Fruit fly (Drosophila melanogaster) whole organism, prepupa: ENCODE data around the gene CG3961.

Experiments used
- Blimp-1 ChIP-seq: fragments of 200-800 bp; sonication (Bioruptor generic); optimal IDR thresholded peaks from 3 replicates; lab custom pipeline; 2017; ENCODE audit warnings: missing biosample characterization, missing genetic modification characterization, mild to moderate bottlenecking, moderate library complexity, missing genetic modification reagents
- CG10631 ChIP-seq: fragments of 200-800 bp; sonication (Bioruptor generic); optimal IDR thresholded peaks from 2 replicates; lab custom pipeline; 2016; ENCODE audit warnings: missing biosample characterization, missing genetic modification characterization
- CG10669 ChIP-seq: fragments of 200-800 bp; sonication (Bioruptor generic); optimal IDR thresholded peaks from 3 replicates; lab custom pipeline; 2018; ENCODE audit warnings: missing biosample characterization, mild to moderate bottlenecking, missing genetic modification characterization, moderate library complexity
- CG11762 ChIP-seq: fragments of 200-800 bp; sonication (Bioruptor generic); optimal IDR thresholded peaks from 3 replicates; lab custom pipeline; 2016; ENCODE audit warnings: missing biosample characterization, missing genetic modification characterization; ENCODE audit not compliant: insufficient read depth
- CG11902 ChIP-seq: fragments of 200-800 bp; sonication (Bioruptor generic); optimal IDR thresholded peaks from 3 replicates; lab custom pipeline; 2016; ENCODE audit warnings: missing biosample characterization, missing genetic modification characterization
- CG15336 ChIP-seq: fragments of 200-800 bp; sonication (Bioruptor generic); IDR thresholded peaks from 2 replicates; pipeline ENCODE4 v1.3.6; 2022; ENCODE audit warnings: missing biosample characterization, missing genetic modification characterization
- CG1621 ChIP-seq: fragments of 200-800 bp; sonication (Bioruptor generic); optimal IDR thresholded peaks from 3 replicates; lab custom pipeline; 2018; ENCODE audit warnings: missing biosample characterization, mild to moderate bottlenecking, missing genetic modification characterization
- CG16779 ChIP-seq: fragments of 200-800 bp; sonication (Bioruptor generic); optimal IDR thresholded peaks from 3 replicates; lab custom pipeline; 2017; ENCODE audit warnings: missing biosample characterization, mild to moderate bottlenecking, missing genetic modification characterization
- CG3032 ChIP-seq: fragments of 200-800 bp; optimal IDR thresholded peaks from 2 replicates; lab custom pipeline; 2019; ENCODE audit warnings: missing biosample characterization, mild to moderate bottlenecking, missing genetic modification characterization, moderate library complexity
- CG31627 ChIP-seq: fragments of 200-800 bp; sonication (Bioruptor generic); optimal IDR thresholded peaks from 3 replicates; lab custom pipeline; 2016; ENCODE audit warnings: missing biosample characterization, missing genetic modification characterization
- CG32006 ChIP-seq: fragments of 200-800 bp; sonication (Bioruptor generic); optimal IDR thresholded peaks from 3 replicates; lab custom pipeline; 2017; ENCODE audit warnings: missing biosample characterization, mild to moderate bottlenecking, missing genetic modification characterization
- CG4318 ChIP-seq: fragments of 200-800 bp; sonication (Bioruptor generic); optimal IDR thresholded peaks from 3 replicates; lab custom pipeline; 2017; ENCODE audit warnings: missing biosample characterization, mild to moderate bottlenecking, missing genetic modification characterization
- CG6163 ChIP-seq: fragments of 200-800 bp; sonication (Bioruptor generic); IDR thresholded peaks from 3 replicates; pipeline ENCODE4 v1.3.6; 2022; ENCODE audit warnings: missing biosample characterization, missing genetic modification characterization
- CG6276 ChIP-seq: fragments of 200-800 bp; sonication (Bioruptor generic); optimal IDR thresholded peaks from 2 replicates; lab custom pipeline; 2017; ENCODE audit warnings: missing biosample characterization, mild to moderate bottlenecking, missing genetic modification characterization
- CG6792 ChIP-seq: fragments of 200-800 bp; sonication (Bioruptor generic); optimal IDR thresholded peaks from 3 replicates; lab custom pipeline; 2016; ENCODE audit warnings: missing biosample characterization, missing genetic modification characterization
- CG6854 ChIP-seq: fragments of 200-800 bp; sonication (Bioruptor generic); optimal IDR thresholded peaks from 2 replicates; lab custom pipeline; 2017; ENCODE audit warnings: missing biosample characterization, mild to moderate bottlenecking, missing genetic modification characterization
- CG8119 ChIP-seq: fragments of 200-800 bp; sonication (Bioruptor generic); IDR thresholded peaks from 3 replicates; pipeline ENCODE4 v1.3.6; 2022; ENCODE audit warnings: missing biosample characterization, missing genetic modification characterization
- CG8319 ChIP-seq: fragments of 200-800 bp; sonication (Bioruptor generic); optimal IDR thresholded peaks from 3 replicates; lab custom pipeline; 2016; ENCODE audit warnings: missing biosample characterization, missing genetic modification characterization
- CG8632 ChIP-seq: fragments of 200-800 bp; sonication (Bioruptor generic); optimal IDR thresholded peaks from 3 replicates; lab custom pipeline; 2016; ENCODE audit warnings: missing biosample characterization, missing genetic modification characterization
- CG9139 ChIP-seq: fragments of 200-800 bp; sonication (Bioruptor generic); optimal IDR thresholded peaks from 3 replicates; lab custom pipeline; 2017; ENCODE audit warnings: missing biosample characterization, mild to moderate bottlenecking, missing genetic modification characterization
- Eip75B ChIP-seq: fragments of 200-800 bp; sonication (Bioruptor generic); optimal IDR thresholded peaks from 3 replicates; lab custom pipeline; 2016; ENCODE audit warnings: missing biosample characterization, missing genetic modification characterization
- Eip78C ChIP-seq: fragments of 200-800 bp; sonication (Bioruptor generic); peaks from one replicate; lab custom pipeline; 2016; ENCODE audit warnings: missing biosample characterization, missing genetic modification characterization
- Eip93F ChIP-seq: fragments of 200-800 bp; sonication (Bioruptor generic); optimal IDR thresholded peaks from 2 replicates; lab custom pipeline; 2016; ENCODE audit warnings: missing biosample characterization, mild to moderate bottlenecking, missing genetic modification characterization
- Ets21C ChIP-seq: fragments of 200-800 bp; sonication (Bioruptor generic); optimal IDR thresholded peaks from 3 replicates; lab custom pipeline; 2016; ENCODE audit warnings: missing biosample characterization, missing genetic modification characterization
- Ets96B ChIP-seq: fragments of 200-800 bp; optimal IDR thresholded peaks from 2 replicates; lab custom pipeline; 2019; ENCODE audit warnings: missing biosample characterization, mild to moderate bottlenecking, missing genetic modification characterization, moderate library complexity
- Hr38 ChIP-seq: sonication (Bioruptor generic); optimal IDR thresholded peaks from 2 replicates; lab custom pipeline; 2016; ENCODE audit warnings: missing biosample characterization, missing genetic modification characterization
- Hr39 ChIP-seq: fragments of 200-800 bp; sonication (Bioruptor generic); optimal IDR thresholded peaks from 2 replicates; lab custom pipeline; 2016; ENCODE audit warnings: missing biosample characterization, missing genetic modification characterization
- OdsH ChIP-seq: fragments of 200-800 bp; sonication (Bioruptor generic); optimal IDR thresholded peaks from 3 replicates; lab custom pipeline; 2016; ENCODE audit warnings: missing biosample characterization, missing genetic modification characterization
- Sox102F ChIP-seq: fragments of 200-800 bp; sonication (Bioruptor generic); optimal IDR thresholded peaks from 2 replicates; lab custom pipeline; 2016; ENCODE audit warnings: missing biosample characterization, mild to moderate bottlenecking, missing genetic modification characterization
- Sox14 ChIP-seq: fragments of 200-800 bp; sonication (Bioruptor generic); optimal IDR thresholded peaks from 3 replicates; lab custom pipeline; 2016; ENCODE audit warnings: missing biosample characterization, missing genetic modification characterization
- Sox15 ChIP-seq: fragments of 200-800 bp; sonication (Bioruptor generic); optimal IDR thresholded peaks from 3 replicates; lab custom pipeline; 2016; ENCODE audit warnings: missing biosample characterization, missing genetic modification characterization
- acj6 ChIP-seq: fragments of 200-800 bp; sonication (Bioruptor generic); optimal IDR thresholded peaks from 3 replicates; lab custom pipeline; 2016; ENCODE audit warnings: missing biosample characterization, missing genetic modification characterization
- cyc ChIP-seq: fragments of 200-800 bp; sonication (Bioruptor generic); optimal IDR thresholded peaks from 3 replicates; lab custom pipeline; 2016; ENCODE audit warnings: missing biosample characterization, missing genetic modification characterization
- dac ChIP-seq: fragments of 200-800 bp; sonication (Bioruptor generic); optimal IDR thresholded peaks from 2 replicates; lab custom pipeline; 2017; ENCODE audit warnings: missing biosample characterization, mild to moderate bottlenecking, missing genetic modification characterization
- dsx ChIP-seq: fragments of 200-800 bp; optimal IDR thresholded peaks from 3 replicates; lab custom pipeline; 2019; ENCODE audit warnings: missing biosample characterization, mild to moderate bottlenecking, missing genetic modification characterization, moderate library complexity; ENCODE audit not compliant: poor library complexity, severe bottlenecking
- esn ChIP-seq: fragments of 200-800 bp; sonication (Bioruptor generic); optimal IDR thresholded peaks from 2 replicates; lab custom pipeline; 2016; ENCODE audit warnings: missing biosample characterization, mild to moderate bottlenecking, missing genetic modification characterization, moderate library complexity
- fd59A ChIP-seq: fragments of 200-800 bp; sonication (Bioruptor generic); optimal IDR thresholded peaks from 2 replicates; lab custom pipeline; 2017; ENCODE audit warnings: missing biosample characterization, mild to moderate bottlenecking, missing genetic modification characterization, missing genetic modification reagents
- fd85E ChIP-seq: fragments of 200-800 bp; sonication (Bioruptor generic); optimal IDR thresholded peaks from 3 replicates; lab custom pipeline; 2016; ENCODE audit warnings: missing biosample characterization, missing genetic modification characterization
- fkh ChIP-seq: fragments of 200-800 bp; sonication (Bioruptor generic); optimal IDR thresholded peaks from 3 replicates; lab custom pipeline; 2017; ENCODE audit warnings: missing biosample characterization, mild to moderate bottlenecking, missing genetic modification characterization, moderate library complexity
- lz ChIP-seq: fragments of 200-800 bp; sonication (Bioruptor generic); optimal IDR thresholded peaks from 3 replicates; lab custom pipeline; 2016; ENCODE audit warnings: missing biosample characterization, missing genetic modification characterization
- net ChIP-seq: fragments of 200-800 bp; sonication (Bioruptor generic); optimal IDR thresholded peaks from 3 replicates; lab custom pipeline; 2016; ENCODE audit warnings: missing biosample characterization, missing genetic modification characterization
- pdm3 ChIP-seq: fragments of 200-800 bp; sonication (Bioruptor generic); optimal IDR thresholded peaks from 3 replicates; lab custom pipeline; 2016; ENCODE audit warnings: missing biosample characterization, missing genetic modification characterization
- salr ChIP-seq, 2 experiments: fragments of 200-800 bp; sonication (Bioruptor generic); optimal IDR thresholded peaks; 3 replicates each; lab custom pipeline; 2016 to 2018; ENCODE audit warnings: missing biosample characterization in 2 of 2, missing genetic modification characterization in 2 of 2, mild to moderate bottlenecking in 1 of 2
- svp ChIP-seq: fragments of 200-800 bp; sonication (Bioruptor generic); peaks from one replicate; lab custom pipeline; 2016; ENCODE audit warnings: missing biosample characterization, missing genetic modification characterization

The CG3961 gene

DNA sequence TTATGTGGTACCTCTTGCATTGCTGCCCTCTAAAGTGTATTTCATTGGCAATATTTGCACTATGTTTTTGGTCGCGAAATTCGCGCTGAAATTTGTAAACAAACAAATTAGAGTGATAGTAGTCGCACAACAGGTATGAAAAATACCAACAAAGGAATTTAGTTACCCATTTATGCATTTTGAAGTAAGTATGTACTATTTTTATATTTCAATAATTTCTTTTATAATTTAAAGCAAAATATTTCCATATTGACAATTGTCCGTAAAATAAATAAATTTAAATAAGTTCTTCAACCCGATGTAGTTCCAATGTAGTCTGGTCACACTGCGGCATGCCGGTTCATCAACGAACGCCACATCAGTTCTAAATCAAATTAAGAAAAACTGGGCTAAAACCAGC is 17.8 kb downstream of the CG3961 start, which contains the start of the genes Rad9 and Uggt:
TSS of gene Rad9 (minus strand) at position 114 of the 400 bp plus-strand sequence.
TSS of gene Uggt (plus strand) at position 308 of the 400 bp plus-strand sequence.
- TF ChIP-seq Ets96B (no peak), CG10631 (GFP tag; lab: Kevin White, UChicago) (peak; percentile 20), fkh (peak; percentile 82)

dm6 chr3L:18870027-18870426 is 20.3 kb downstream of the CG3961 start, which contains the start of gene Blos3:
Gene Blos3 (plus strand): TSS chr3L:18870224.
- no peak for TF ChIP-seq Ets21C (GFP tag; lab: Kevin White, UChicago)
- no peak for TF ChIP-seq pdm3 (GFP tag; lab: Kevin White, UChicago)
- peak; percentile 69 for TF ChIP-seq lz (GFP tag; lab: Kevin White, UChicago)
- TF ChIP-seq CG11902 (GFP tag; lab: Kevin White, UChicago), result peak; percentile 41
- TF ChIP-seq CG4318, result no peak
- TF ChIP-seq net (GFP tag; lab: Kevin White, UChicago), result no peak
- peak; percentile 47; the same call in 1 of the 3 replicates for TF ChIP-seq CG8119 (GFP tag; lab: Robert Waterston, UW)
- no peak for TF ChIP-seq Eip75B
- TF ChIP-seq CG1621, result peak; percentile 43
- no peak for TF ChIP-seq svp (GFP tag; lab: Kevin White, UChicago)
- TF ChIP-seq CG11762 (GFP tag; lab: Kevin White, UChicago), result no peak
- TF ChIP-seq fkh, result peak; percentile 85
- peak; percentile 77 for TF ChIP-seq CG31627 (GFP tag; lab: Kevin White, UChicago)
- peak; percentile 42; the same call in 1 of the 2 replicates for TF ChIP-seq CG15336 (GFP tag; lab: Robert Waterston, UW)
- no peak for TF ChIP-seq Blimp-1 (GFP tag; lab: Kevin White, UChicago)
- TF ChIP-seq fd59A (GFP tag; lab: Kevin White, UChicago), result no peak
- TF ChIP-seq fd85E, result peak; percentile 2
- TF ChIP-seq Ets96B, result peak; percentile 20
- peak; percentile 52 for TF ChIP-seq acj6 (GFP tag; lab: Kevin White, UChicago)
- peak; percentile 40 for TF ChIP-seq CG3032 (tag; lab: Kevin White, UChicago)
- TF ChIP-seq esn (GFP tag; lab: Kevin White, UChicago), result peak; percentile 80
- TF ChIP-seq CG6792, result peak; percentile 50
- peak; percentile 58 for TF ChIP-seq Sox14
- no peak for TF ChIP-seq Sox102F (GFP tag; lab: Kevin White, UChicago)
- peak; percentile 91 for TF ChIP-seq Eip78C
- peak; percentile 68 for TF ChIP-seq Hr39 (GFP tag; lab: Kevin White, UChicago)
- TF ChIP-seq Eip93F (GFP tag; lab: Kevin White, UChicago), result peak; percentile 16
- peak; percentile 11 for TF ChIP-seq CG8319 (GFP tag; lab: Kevin White, UChicago)
- TF ChIP-seq CG9139, result no peak
- no peak for TF ChIP-seq Hr38
- TF ChIP-seq CG10631 (GFP tag; lab: Kevin White, UChicago), result peak; percentile 78
- no peak; the same call in 2 of the 3 replicates for TF ChIP-seq CG6163 (GFP tag; lab: Robert Waterston, UW)
- no peak for TF ChIP-seq CG6854 (GFP tag; lab: Kevin White, UChicago)
- peak; percentile 40 for TF ChIP-seq Sox15 (GFP tag; lab: Kevin White, UChicago)
- peak; percentile 63 for TF ChIP-seq cyc (GFP tag; lab: Kevin White, UChicago)

DNA sequence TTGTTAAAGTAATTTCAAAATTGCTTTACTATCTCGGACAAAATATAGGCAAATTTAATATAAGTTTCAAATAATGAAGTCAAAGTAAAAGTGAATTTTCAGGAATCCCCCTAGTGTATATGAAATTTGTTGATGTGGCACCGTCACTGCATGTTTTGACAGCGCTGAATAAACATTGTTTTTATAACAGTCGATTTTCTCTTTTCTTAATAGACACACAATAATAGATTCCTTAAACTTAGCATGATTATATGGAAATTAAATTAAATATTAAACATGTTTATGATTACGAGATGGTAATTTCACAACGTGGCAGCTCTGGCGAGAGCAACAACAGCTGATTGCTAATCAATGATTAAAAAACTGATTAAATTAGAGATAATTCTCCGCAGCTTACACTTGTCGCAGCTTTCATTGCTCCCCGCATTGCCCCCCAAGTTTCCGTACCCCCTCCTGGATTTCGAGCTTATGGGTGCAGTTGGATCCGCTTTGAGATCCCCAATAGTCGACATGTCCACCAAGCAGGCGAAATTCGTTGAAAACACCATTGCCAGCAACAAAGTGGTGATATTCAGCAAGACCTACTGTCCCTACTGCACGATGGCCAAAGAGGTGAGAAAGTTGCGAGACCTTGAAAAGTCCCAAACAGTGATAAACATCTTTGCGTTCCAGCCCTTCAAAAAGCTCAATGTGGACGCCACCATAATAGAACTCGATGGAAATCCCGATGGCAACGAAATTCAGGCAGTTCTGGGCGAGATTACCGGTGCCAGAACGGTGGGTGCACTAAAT is 21.1 kb downstream of the CG3961 start, which contains the start of gene Grx1:
TSS of gene Grx1 (plus strand) at position 196 of the 792 bp plus-strand sequence.
- TF ChIP-seq dac (GFP tag; lab: Kevin White, UChicago) (no peak), CG1621 (no peak), CG6854 (GFP tag; lab: Kevin White, UChicago) (no peak), Sox14 (peak; percentile 47), fkh (peak; percentile 84), CG6792 (peak; percentile 53), OdsH (GFP tag; lab: Kevin White, UChicago) (peak; percentile 64), CG4318 (no peak), Ets21C (GFP tag; lab: Kevin White, UChicago) (peak; percentile 38), CG16779 (no peak), dsx (peak; percentile 64), salr (GFP tag; optimal IDR thresholded peaks at IDR 0.05; lab: Kevin White, UChicago) (peak in 1 of 2 experiments; percentile 9), net (GFP tag; lab: Kevin White, UChicago) (peak; percentile 58), CG8632 (GFP tag; lab: Kevin White, UChicago) (peak; percentile 47), CG31627 (GFP tag; lab: Kevin White, UChicago) (peak; percentile 36), CG32006 (GFP tag; lab: Kevin White, UChicago) (peak; percentile 46), fd59A (GFP tag; lab: Kevin White, UChicago) (no peak), CG15336 (GFP tag; lab: Robert Waterston, UW) (peak; percentile 26; the same call in 1 of the 2 replicates), CG6163 (GFP tag; lab: Robert Waterston, UW) (peak; percentile 66), Eip75B (peak; percentile 64), Eip93F (GFP tag; lab: Kevin White, UChicago) (no peak), CG6276 (no peak), Hr39 (GFP tag; lab: Kevin White, UChicago) (peak; percentile 56), CG10669 (GFP tag; lab: Kevin White, UChicago) (peak; percentile 41), Sox102F (GFP tag; lab: Kevin White, UChicago) (peak; percentile 61)
